Worm (Caenorhabditis elegans): ENCODE measurements around the gene rfk-1.

DNA sequence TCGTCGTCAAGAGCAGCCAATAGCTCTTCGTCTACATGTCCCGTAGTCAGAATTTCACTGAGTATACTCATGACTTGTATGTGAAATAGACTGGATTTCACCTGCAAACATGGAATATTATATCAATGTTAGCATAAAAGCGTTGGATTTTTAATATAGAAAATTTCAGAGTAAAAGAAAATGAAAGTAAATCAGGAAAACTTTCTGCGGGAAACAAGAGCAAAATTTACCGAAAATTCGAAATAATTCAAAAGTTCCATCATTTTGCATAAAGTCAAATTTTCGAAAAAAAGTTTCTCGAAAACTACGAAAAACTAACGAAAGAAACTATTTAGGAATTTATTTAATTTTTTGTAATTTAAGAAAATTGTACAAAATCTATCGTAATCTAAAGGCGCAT lies 8.5 kb upstream of the rfk-1 start, which contains the start of gene F13B12.6:
- no peak for TF ChIP-seq jun-1 (tag; optimal IDR thresholded peaks at IDR 0.05)
- TF ChIP-seq ceh-82 (tag; optimal IDR thresholded peaks at IDR 0.05): no peak
- TF ChIP-seq ama-1 (optimal IDR thresholded peaks at IDR 0.05): no peak
- TF ChIP-seq nhr-77 (tag; optimal IDR thresholded peaks at IDR 0.05): no peak
- no peak for TF ChIP-seq nhr-28 (tag; optimal IDR thresholded peaks at IDR 0.05)
